Worm (Caenorhabditis elegans): ENCODE results near the gene pfkb-1.2.

Gene pfkb-1.2

ce11 chrIV:5940608-5941007 lies 1.1 kb upstream of the pfkb-1.2 start:
- TF ChIP-seq gmeb-1 (tag; optimal IDR thresholded peaks at IDR 0.05): no peak
- peak; percentile 90 for TF ChIP-seq blmp-1 (tag; optimal IDR thresholded peaks at IDR 0.05; ENCODE audit: insufficient read depth)
- no peak for TF ChIP-seq C34F6.9 (tag; optimal IDR thresholded peaks at IDR 0.05)
- no peak for TF ChIP-seq ceh-82 (tag; optimal IDR thresholded peaks at IDR 0.05)
- peak; percentile 50 for TF ChIP-seq nhr-129 (tag; optimal IDR thresholded peaks at IDR 0.05)
- TF ChIP-seq mdl-1 (tag; optimal IDR thresholded peaks at IDR 0.05): no peak
- TF ChIP-seq peb-1 (tag; optimal IDR thresholded peaks at IDR 0.05): no peak
- TF ChIP-seq lin-13 (GFP tag; optimal IDR thresholded peaks at IDR 0.05): no peak
- TF ChIP-seq lsy-2 (tag; optimal IDR thresholded peaks at IDR 0.05): peak in 1 of 2 experiments; percentile 20
- TF ChIP-seq ztf-11 (tag; optimal IDR thresholded peaks at IDR 0.05): no peak
- TF ChIP-seq nhr-237 (tag; optimal IDR thresholded peaks at IDR 0.05): no peak
- TF ChIP-seq unc-62 (GFP tag; optimal IDR thresholded peaks at IDR 0.05): no peak
- TF ChIP-seq sma-3 (GFP tag; optimal IDR thresholded peaks at IDR 0.05): no peak
- TF ChIP-seq nhr-10 (tag; optimal IDR thresholded peaks at IDR 0.05): no peak
- TF ChIP-seq alr-1 (tag; optimal IDR thresholded peaks at IDR 0.05): no peak
- no peak for TF ChIP-seq zag-1 (tag; optimal IDR thresholded peaks at IDR 0.05)
- peak; percentile 2 for TF ChIP-seq sma-9 (GFP tag; optimal IDR thresholded peaks at IDR 0.05)
- TF ChIP-seq sma-9 (tag; optimal IDR thresholded peaks at IDR 0.05): no peak
- TF ChIP-seq ztf-1 (GFP tag; conservative IDR thresholded peaks at IDR 0.05): no peak
- no peak for TF ChIP-seq dmd-4 (tag; optimal IDR thresholded peaks at IDR 0.05)
- TF ChIP-seq nhr-6 (tag; optimal IDR thresholded peaks at IDR 0.05): no peak
- no peak for TF ChIP-seq elt-1 (tag; optimal IDR thresholded peaks at IDR 0.05)
- peak; percentile 42 for TF ChIP-seq F13H6.1 (tag; optimal IDR thresholded peaks at IDR 0.05)
- TF ChIP-seq nhr-25 (tag; optimal IDR thresholded peaks at IDR 0.05): peak; percentile 23
- TF ChIP-seq ceh-16 (tag; optimal IDR thresholded peaks at IDR 0.05): no peak
- TF ChIP-seq ama-1 (optimal IDR thresholded peaks at IDR 0.05): no peak

DNA sequence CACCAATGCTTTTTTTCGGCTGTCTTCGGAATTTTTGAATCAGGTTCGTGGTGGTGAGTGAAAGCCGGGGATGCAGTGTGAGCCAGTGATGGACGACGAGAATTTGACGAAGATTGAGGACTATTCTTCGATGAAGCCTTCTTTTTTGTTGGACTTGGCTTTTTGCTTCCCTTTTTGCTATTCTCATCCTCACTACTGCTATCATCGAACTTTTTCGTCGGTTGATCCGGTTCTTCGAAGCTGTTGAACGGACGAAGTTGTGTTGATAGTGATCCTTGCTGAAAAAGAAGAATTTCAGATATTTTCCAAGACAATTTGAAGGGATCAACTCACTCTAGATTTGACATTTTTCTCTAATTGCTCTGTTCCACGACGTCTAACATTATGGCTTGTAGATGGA lies 2.4 kb downstream of the pfkb-1.2 start:
- TF ChIP-seq peb-1 (tag; optimal IDR thresholded peaks at IDR 0.05): no peak
- TF ChIP-seq aly-2 (tag; optimal IDR thresholded peaks at IDR 0.05): no peak
- no peak for TF ChIP-seq fos-1 (tag; optimal IDR thresholded peaks at IDR 0.05)
- TF ChIP-seq elt-3 (tag; optimal IDR thresholded peaks at IDR 0.05): no peak

DNA sequence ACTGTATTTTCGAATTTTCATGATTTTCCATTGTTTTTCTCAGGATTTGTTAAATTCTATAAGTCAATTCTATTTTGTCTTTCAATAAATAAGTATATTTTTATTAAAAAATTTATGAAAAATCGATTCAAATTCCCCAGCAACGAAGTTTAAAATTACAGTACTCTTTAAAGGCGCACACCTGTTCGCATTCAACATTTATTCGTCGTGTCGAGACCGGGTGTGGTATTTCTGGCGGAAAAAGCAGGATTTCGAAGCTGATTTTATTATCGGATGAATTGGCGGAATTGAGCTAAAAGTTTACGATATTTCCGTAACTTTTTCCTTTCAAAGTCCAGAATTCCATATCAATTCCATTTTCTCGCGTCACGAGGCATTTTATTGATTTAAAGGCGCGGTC lies 3.7 kb downstream of the pfkb-1.2 start:
- TF ChIP-seq ztf-4 (tag; optimal IDR thresholded peaks at IDR 0.05): no peak

DNA sequence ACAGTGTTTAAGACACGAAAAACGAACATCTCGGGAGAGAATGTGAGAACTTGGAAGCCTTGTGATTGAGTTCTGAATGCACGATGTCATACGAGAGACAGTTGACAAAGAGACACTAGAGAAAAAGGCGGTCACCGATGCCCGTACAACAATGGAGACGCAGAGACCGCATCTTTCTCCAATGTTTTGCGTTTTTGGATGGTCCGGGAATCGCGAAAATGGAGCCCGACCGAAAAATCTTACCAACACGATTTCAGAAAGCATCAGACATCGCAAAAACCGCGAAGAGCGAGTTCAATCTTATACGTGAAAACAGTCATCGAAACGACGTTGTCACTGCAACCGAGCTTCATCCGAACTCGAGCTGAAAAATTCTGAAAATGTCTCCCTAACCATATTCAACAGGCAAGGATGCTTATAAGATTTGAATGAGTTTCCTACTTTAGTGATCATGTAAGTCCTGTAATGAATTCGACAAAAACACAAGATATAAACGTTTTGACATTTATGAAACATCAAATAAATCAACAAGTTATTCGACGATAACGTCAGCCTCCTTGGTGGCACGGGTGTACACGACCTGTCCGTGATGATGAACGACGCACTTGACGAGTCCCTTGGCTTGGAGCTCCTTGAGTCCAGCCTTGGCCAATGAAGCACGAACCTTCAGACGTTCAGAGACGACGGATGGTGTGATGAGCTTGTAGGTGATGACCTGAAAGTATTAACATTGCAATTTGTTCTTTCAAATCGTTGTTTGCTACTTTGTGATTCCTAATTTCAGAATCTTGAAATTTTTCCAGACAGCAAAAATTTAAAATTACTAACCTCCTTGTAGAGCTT lies 5.1 kb downstream of the pfkb-1.2 start, which contains the start of gene inx-7:
inx-7 (minus strand) TSS at position 37 of the 843 bp plus-strand sequence.
- TF ChIP-seq C34F6.9 (tag; optimal IDR thresholded peaks at IDR 0.05) (peak; percentile 26), nhr-129 (tag; optimal IDR thresholded peaks at IDR 0.05) (peak; percentile 34), unc-62 (GFP tag; optimal IDR thresholded peaks at IDR 0.05) (no peak), lsy-2 (tag; optimal IDR thresholded peaks at IDR 0.05) (peak in 1 of 2 experiments; percentile 6)

DNA sequence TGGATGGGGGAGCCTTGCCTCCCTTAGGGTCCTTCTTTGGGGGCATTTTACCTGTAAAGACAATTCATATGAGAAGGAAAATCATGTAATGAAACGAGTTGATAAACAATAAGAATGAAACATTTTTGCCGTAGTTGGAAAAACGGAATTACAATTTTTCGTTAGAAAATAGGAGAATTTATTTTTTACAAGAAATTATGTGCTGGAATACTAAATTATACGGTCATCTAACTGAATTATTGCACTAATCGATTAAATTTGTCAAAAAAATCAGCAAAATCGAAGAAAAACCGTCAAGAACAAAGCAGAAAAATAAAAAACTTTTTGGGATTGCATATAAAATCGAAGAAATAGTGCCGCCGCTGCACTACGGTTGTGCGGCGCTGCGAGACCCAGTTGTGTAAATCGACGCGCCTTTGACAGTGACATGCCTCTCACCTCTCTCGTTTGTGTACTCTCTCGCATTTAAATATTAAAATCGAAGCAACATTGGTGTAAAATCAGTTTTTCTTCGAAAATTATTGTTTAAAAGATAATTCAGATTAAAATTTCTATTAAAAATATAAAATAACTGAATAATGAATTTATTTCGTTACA lies 5.9 kb downstream of the pfkb-1.2 start, which contains the start of gene rps-25:
rps-25 (minus strand) TSS at position 51 of the 597 bp plus-strand sequence.
- TF ChIP-seq nhr-21 (tag; optimal IDR thresholded peaks at IDR 0.05): peak; percentile 21
- TF ChIP-seq F13H6.1 (tag; optimal IDR thresholded peaks at IDR 0.05): peak; percentile 20
- TF ChIP-seq nhr-11 (tag; optimal IDR thresholded peaks at IDR 0.05): no peak
- TF ChIP-seq unc-55 (GFP tag; optimal IDR thresholded peaks at IDR 0.05): peak; percentile 86
- peak; percentile 16 for TF ChIP-seq sma-3 (GFP tag; optimal IDR thresholded peaks at IDR 0.05)
- TF ChIP-seq ama-1 (optimal IDR thresholded peaks at IDR 0.05): peak; percentile 20
- TF ChIP-seq nhr-25 (tag; optimal IDR thresholded peaks at IDR 0.05): peak; percentile 18
- no peak for TF ChIP-seq elt-1 (tag; optimal IDR thresholded peaks at IDR 0.05)
- peak; percentile 63 for TF ChIP-seq C34F6.9 (tag; optimal IDR thresholded peaks at IDR 0.05)
- TF ChIP-seq nhr-129 (tag; optimal IDR thresholded peaks at IDR 0.05): peak; percentile 46
- TF ChIP-seq ceh-16 (tag; optimal IDR thresholded peaks at IDR 0.05): no peak
- TF ChIP-seq elt-3 (tag; optimal IDR thresholded peaks at IDR 0.05): no peak
- peak; percentile 39 for TF ChIP-seq gmeb-1 (tag; optimal IDR thresholded peaks at IDR 0.05)
- TF ChIP-seq snpc-4 (tag; optimal IDR thresholded peaks at IDR 0.05): peak; percentile 12
- TF ChIP-seq ztf-11 (tag; optimal IDR thresholded peaks at IDR 0.05): no peak
- TF ChIP-seq sma-9 (GFP tag; optimal IDR thresholded peaks at IDR 0.05): peak; percentile 39
- TF ChIP-seq sma-9 (tag; optimal IDR thresholded peaks at IDR 0.05): no peak
- no peak for TF ChIP-seq mdl-1 (tag; optimal IDR thresholded peaks at IDR 0.05)
- TF ChIP-seq lin-13 (GFP tag; optimal IDR thresholded peaks at IDR 0.05): peak; percentile 62
- TF ChIP-seq fos-1 (tag; optimal IDR thresholded peaks at IDR 0.05): peak; percentile 7
- TF ChIP-seq R02D3.7 (tag; optimal IDR thresholded peaks at IDR 0.05): no peak
- no peak for TF ChIP-seq nhr-10 (tag; optimal IDR thresholded peaks at IDR 0.05)
- TF ChIP-seq sem-4 (tag; optimal IDR thresholded peaks at IDR 0.05): no peak
- peak; percentile 23 for TF ChIP-seq crh-2 (tag; optimal IDR thresholded peaks at IDR 0.05)
- TF ChIP-seq lsy-2 (tag; optimal IDR thresholded peaks at IDR 0.05): peak; percentile 13 to 93
- peak; percentile 53 for TF ChIP-seq lin-11 (tag; optimal IDR thresholded peaks at IDR 0.05)

All from whole organism, L2 larva.